Fruit fly (Drosophila melanogaster): ENCODE measurements around the gene CG1105.

The CG1105 gene

DNA sequence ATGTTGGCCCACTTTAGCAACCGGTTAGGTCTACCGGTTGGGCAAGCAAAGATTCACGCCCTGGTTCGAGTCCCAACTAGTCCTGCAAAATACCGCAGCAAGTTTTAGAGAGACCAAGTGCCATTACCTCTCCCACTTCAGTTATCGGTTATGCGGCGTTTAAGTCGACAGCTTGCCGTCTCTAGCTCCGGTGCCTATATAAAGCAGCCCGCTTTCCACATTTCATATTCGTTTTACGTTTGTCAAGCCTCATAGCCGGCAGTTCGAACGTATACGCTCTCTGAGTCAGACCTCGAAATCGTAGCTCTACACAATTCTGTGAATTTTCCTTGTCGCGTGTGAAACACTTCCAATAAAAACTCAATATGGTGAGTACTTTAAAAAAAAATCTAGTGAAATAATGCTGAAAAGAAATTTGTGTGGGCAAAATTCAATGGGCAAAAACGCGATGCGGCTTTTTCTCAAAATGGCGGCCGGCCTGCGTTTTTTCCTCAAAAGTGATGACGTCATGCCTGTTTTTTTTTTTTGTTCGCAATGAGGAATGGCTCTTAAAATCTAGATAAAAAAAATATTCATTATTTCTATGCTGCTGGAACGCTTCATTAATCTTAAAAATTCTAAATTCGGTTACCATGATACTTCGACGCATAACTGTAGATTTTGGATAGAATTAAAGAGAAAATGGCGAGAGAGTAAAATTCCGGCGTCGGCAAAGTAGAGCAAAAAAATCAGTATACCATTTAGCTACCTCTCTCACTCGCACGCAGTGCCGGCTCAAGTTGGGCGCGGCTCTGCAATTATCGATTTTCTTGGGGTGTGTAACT is 19.7 kb upstream of the CG1105 start, which contains the start of gene alphaTub84B (continued):
- TF ChIP-seq CG15601 (tag; optimal IDR thresholded peaks at IDR 0.05) (peak; percentile 55), C15 (GFP tag; IDR thresholded peaks at IDR 0.05) (peak; percentile 28; the same call in 1 of the 3 replicates), gsb (GFP tag; IDR thresholded peaks at IDR 0.05) (peak; percentile 60), CG12744 (GFP tag; optimal IDR thresholded peaks at IDR 0.05) (peak; percentile 56), TFAM (GFP tag; optimal IDR thresholded peaks at IDR 0.05) (no peak), Gsc (GFP tag; IDR thresholded peaks at IDR 0.05) (no peak), Atf-2 (GFP tag; optimal IDR thresholded peaks at IDR 0.05) (peak; percentile 75), CG4424 (GFP tag; optimal IDR thresholded peaks at IDR 0.05) (peak; percentile 33), slp2 (GFP tag; optimal IDR thresholded peaks at IDR 0.05) (peak; percentile 30), stwl (tag; optimal IDR thresholded peaks at IDR 0.05) (peak; percentile 47), chn (GFP tag; optimal IDR thresholded peaks at IDR 0.05) (peak; percentile 48), danr (GFP tag; IDR thresholded peaks at IDR 0.05) (no peak), p53 (GFP tag; optimal IDR thresholded peaks at IDR 0.05) (peak; percentile 76), Sox100B (GFP tag; optimal IDR thresholded peaks at IDR 0.05) (peak; percentile 56), trem (tag; optimal IDR thresholded peaks at IDR 0.05) (peak; percentile 64), CG13296 (GFP tag; optimal IDR thresholded peaks at IDR 0.05) (peak; percentile 64), sqz (GFP tag; optimal IDR thresholded peaks at IDR 0.05) (peak; percentile 99), scrt (GFP tag; optimal IDR thresholded peaks at IDR 0.05) (peak; percentile 76), Lim3 (GFP tag; IDR thresholded peaks at IDR 0.05) (no peak), zfh2 (GFP tag; optimal IDR thresholded peaks at IDR 0.05) (peak; percentile 34), CG8478 (optimal IDR thresholded peaks at IDR 0.05) (no peak), CG34376 (GFP tag; optimal IDR thresholded peaks at IDR 0.05) (peak; percentile 90), ci (GFP tag; IDR thresholded peaks at IDR 0.05) (peak; percentile 89), corto (GFP tag; optimal IDR thresholded peaks at IDR 0.05) (no peak), Chrac-16 (GFP tag; optimal IDR thresholded peaks at IDR 0.05) (peak; percentile 38), Mrtf (GFP tag; IDR thresholded peaks at IDR 0.05) (0 out of 3 replicates have a peak, but pooled peaks have one; percentile 26), CG2712 (tag; optimal IDR thresholded peaks at IDR 0.05) (peak; percentile 56), nom (GFP tag; optimal IDR thresholded peaks at IDR 0.05) (peak; percentile 89), BEAF-32 (GFP tag; optimal IDR thresholded peaks at IDR 0.05) (peak; percentile 56), oc (tag; optimal IDR thresholded peaks at IDR 0.05) (no peak), ERR (GFP tag; optimal IDR thresholded peaks at IDR 0.05) (peak; percentile 69), CG11504 (tag; optimal IDR thresholded peaks at IDR 0.05) (peak; percentile 48), run (tag; optimal IDR thresholded peaks at IDR 0.05) (peak; percentile 2), CG1792 (GFP tag; optimal IDR thresholded peaks at IDR 0.05) (peak; percentile 53), jing (GFP tag; optimal IDR thresholded peaks at IDR 0.05) (no peak), CG14710 (tag; optimal IDR thresholded peaks at IDR 0.05) (peak; percentile 54), CHES-1-like (GFP tag; optimal IDR thresholded peaks at IDR 0.05) (peak; percentile 75), knrl (GFP tag; IDR thresholded peaks at IDR 0.05; ENCODE audit: partially characterized antibody) (peak; percentile 35; the same call in 1 of the 3 replicates), NK7.1 (GFP tag; optimal IDR thresholded peaks at IDR 0.05) (peak; percentile 55), Spps (tag; optimal IDR thresholded peaks at IDR 0.05) (no peak), eyg (GFP tag; optimal IDR thresholded peaks at IDR 0.05) (peak; percentile 80), ac (GFP tag; optimal IDR thresholded peaks at IDR 0.05) (peak; percentile 72), B-H2 (GFP tag; optimal IDR thresholded peaks at IDR 0.05) (peak; percentile 45), zfh1 (GFP tag; IDR thresholded peaks at IDR 0.05) (peak; percentile 78), Mad (GFP tag; optimal IDR thresholded peaks at IDR 0.05) (peak; percentile 66), Oaz (GFP tag; IDR thresholded peaks at IDR 0.05) (no peak), lov (optimal IDR thresholded peaks at IDR 0.05) (no peak), lov (GFP tag; IDR thresholded peaks at IDR 0.05) (peak; percentile 88), D19A (tag; optimal IDR thresholded peaks at IDR 0.05) (peak; percentile 13), vvl (GFP tag; IDR thresholded peaks at IDR 0.05) (peak; percentile 88)
